Worm (Caenorhabditis elegans) whole organism, L3 larva: Measurements from ENCODE around the gene T13C5.2.

ENCODE experiments used
- aly-2 ChIP-seq: fragments of 150-350 bp; optimal IDR thresholded peaks from 2 replicates; lab custom pipeline; 2014; ENCODE audit warnings: missing biosample characterization, missing genetic modification characterization
- ama-1 ChIP-seq: fragments of 150-350 bp; optimal IDR thresholded peaks from 2 replicates; lab custom pipeline; 2018
- elt-2 ChIP-seq: sonication (generic microtip); optimal IDR thresholded peaks from 2 replicates; lab custom pipeline; 2016; ENCODE audit warnings: missing genetic modification reagents, mild to moderate bottlenecking, missing genetic modification characterization, missing compliant biosample characterization
- fos-1 ChIP-seq: fragments of 150-350 bp; optimal IDR thresholded peaks from 2 replicates; lab custom pipeline; 2014; ENCODE audit warnings: missing biosample characterization, missing genetic modification characterization
- lin-39 ChIP-seq: fragments of 150-350 bp; optimal IDR thresholded peaks from 2 replicates; lab custom pipeline; 2018; ENCODE audit warnings: missing biosample characterization, missing genetic modification reagents, missing genetic modification characterization
- mdl-1 ChIP-seq: fragments of 150-350 bp; optimal IDR thresholded peaks from 2 replicates; lab custom pipeline; 2014; ENCODE audit warnings: missing biosample characterization, missing genetic modification characterization
- nhr-28 ChIP-seq: fragments of 150-350 bp; optimal IDR thresholded peaks from 2 replicates; lab custom pipeline; 2014; ENCODE audit warnings: missing biosample characterization, missing genetic modification characterization
- nhr-76 ChIP-seq: fragments of 150-350 bp; sonication (generic microtip); optimal IDR thresholded peaks from 5 replicates; lab custom pipeline; 2014; ENCODE audit warnings: missing biosample characterization, missing genetic modification characterization
- pha-4 ChIP-seq: fragments of 150-350 bp; optimal IDR thresholded peaks from 2 replicates; lab custom pipeline; 2014; ENCODE audit warnings: missing biosample characterization, missing genetic modification reagents, missing genetic modification characterization
- skn-1 ChIP-seq: fragments of 150-350 bp; optimal IDR thresholded peaks from 2 replicates; lab custom pipeline; 2014; ENCODE audit warnings: missing biosample characterization, missing genetic modification characterization
- ztf-4 ChIP-seq: fragments of 150-350 bp; optimal IDR thresholded peaks from 2 replicates; lab custom pipeline; 2014; ENCODE audit warnings: missing biosample characterization, missing genetic modification characterization

ce11 chrX:6230669-6231068, 45.9 kb downstream of the T13C5.2 start, which contains the start of gene lite-1:
- TF ChIP-seq nhr-76 (tag; lab: Kevin White, UChicago) = no peak
- no peak for TF ChIP-seq ztf-4 (tag; lab: Kevin White, UChicago)
- TF ChIP-seq skn-1 = no peak
- TF ChIP-seq nhr-28 (tag; lab: Kevin White, UChicago) = no peak
- TF ChIP-seq lin-39 (tag; lab: Kevin White, UChicago) = no peak
- no peak for TF ChIP-seq aly-2 (tag; lab: Kevin White, UChicago)
- TF ChIP-seq mdl-1 = no peak
- no peak for TF ChIP-seq pha-4
- no peak for TF ChIP-seq ama-1 (lab: Kevin White, UChicago)
- no peak for TF ChIP-seq fos-1 (tag; lab: Kevin White, UChicago)
- no peak for TF ChIP-seq elt-2 (tag; lab: Kevin White, UChicago)
